Fruit fly (Drosophila melanogaster) whole organism, adult: Measurements from ENCODE around the gene CG18649.

Experiments
- CG11617 ChIP-seq: fragments of 200-800 bp; sonication (Bioruptor generic); optimal IDR thresholded peaks from 2 replicates; lab custom pipeline; 2017; ENCODE audit warnings: mild to moderate bottlenecking, missing biosample characterization, missing genetic modification reagents, missing genetic modification characterization
- CG12768 ChIP-seq: fragments of 200-800 bp; sonication (Bioruptor generic); optimal IDR thresholded peaks from 2 replicates; lab custom pipeline; 2017; ENCODE audit warnings: missing biosample characterization, missing genetic modification characterization, mild to moderate bottlenecking, moderate library complexity, missing genetic modification reagents
- CG14711 ChIP-seq: fragments of 200-800 bp; sonication (Bioruptor generic); optimal IDR thresholded peaks from 2 replicates; lab custom pipeline; 2018; ENCODE audit warnings: missing biosample characterization, mild to moderate bottlenecking, missing genetic modification characterization, moderate library complexity
- CG1620 ChIP-seq: fragments of 200-800 bp; sonication (Bioruptor generic); optimal IDR thresholded peaks from 2 replicates; lab custom pipeline; 2016; ENCODE audit warnings: missing biosample characterization, missing genetic modification characterization
- CG33017 ChIP-seq: fragments of 200-800 bp; sonication (Bioruptor generic); optimal IDR thresholded peaks from 2 replicates; lab custom pipeline; 2018; ENCODE audit warnings: missing biosample characterization, mild to moderate bottlenecking, missing genetic modification characterization, moderate library complexity
- CG5204 ChIP-seq: fragments of 200-800 bp; sonication (Bioruptor generic); optimal IDR thresholded peaks from 2 replicates; lab custom pipeline; 2016; ENCODE audit warnings: missing biosample characterization, missing genetic modification characterization
- CG7045 ChIP-seq: fragments of 200-800 bp; sonication (Bioruptor generic); optimal IDR thresholded peaks from 2 replicates; lab custom pipeline; 2017; ENCODE audit warnings: missing biosample characterization, mild to moderate bottlenecking, missing genetic modification characterization
- CG7101 ChIP-seq: fragments of 200-800 bp; sonication (Bioruptor generic); optimal IDR thresholded peaks from 2 replicates; lab custom pipeline; 2018; ENCODE audit warnings: missing biosample characterization, mild to moderate bottlenecking, missing genetic modification characterization, moderate library complexity
- Clk ChIP-seq: fragments of 200-800 bp; sonication (Bioruptor generic); optimal IDR thresholded peaks from 2 replicates; lab custom pipeline; 2017; ENCODE audit warnings: missing biosample characterization, missing genetic modification characterization
- Crg-1 ChIP-seq: fragments of 200-800 bp; sonication (Bioruptor generic); optimal IDR thresholded peaks from 2 replicates; lab custom pipeline; 2016; ENCODE audit warnings: missing biosample characterization, missing genetic modification characterization
- Hr96 ChIP-seq: fragments of 200-800 bp; sonication (Bioruptor generic); optimal IDR thresholded peaks from 2 replicates; lab custom pipeline; 2016; ENCODE audit warnings: missing biosample characterization, missing genetic modification characterization
- Mnt ChIP-seq: fragments of 200-800 bp; sonication (Bioruptor generic); optimal IDR thresholded peaks from 2 replicates; lab custom pipeline; 2016; ENCODE audit warnings: missing biosample characterization, mild to moderate bottlenecking, missing genetic modification characterization
- bab1 ChIP-seq: fragments of 200-800 bp; sonication (Bioruptor generic); optimal IDR thresholded peaks from 3 replicates; lab custom pipeline; 2019; ENCODE audit warnings: missing biosample characterization, mild to moderate bottlenecking, missing genetic modification characterization, moderate library complexity
- cic ChIP-seq: fragments of 200-800 bp; sonication (Bioruptor generic); optimal IDR thresholded peaks from 2 replicates; lab custom pipeline; 2017; ENCODE audit warnings: missing biosample characterization, mild to moderate bottlenecking, missing genetic modification characterization, moderate library complexity
- cnc ChIP-seq, 2 experiments: fragments of >200 bp; optimal IDR thresholded peaks; 2 replicates each; lab custom pipeline; 2017
- kay ChIP-seq: fragments of 200-800 bp; sonication (Bioruptor generic); peaks from one replicate; lab custom pipeline; 2016; ENCODE audit warnings: missing biosample characterization, missing genetic modification characterization, borderline replicate concordance
- ovo ChIP-seq: fragments of 200-800 bp; sonication (Bioruptor generic); optimal IDR thresholded peaks from 2 replicates; lab custom pipeline; 2016; ENCODE audit warnings: missing biosample characterization, missing genetic modification characterization
- pad ChIP-seq: fragments of 200-800 bp; sonication (Bioruptor generic); optimal IDR thresholded peaks from 3 replicates; lab custom pipeline; 2017; ENCODE audit warnings: missing biosample characterization, missing genetic modification characterization, mild to moderate bottlenecking, moderate library complexity, missing genetic modification reagents
- tj ChIP-seq: fragments of 200-800 bp; sonication (Bioruptor generic); optimal IDR thresholded peaks from 3 replicates; lab custom pipeline; 2017; ENCODE audit warnings: missing biosample characterization, mild to moderate bottlenecking, missing genetic modification characterization, moderate library complexity
- toe ChIP-seq: fragments of 200-800 bp; sonication (Bioruptor generic); optimal IDR thresholded peaks from 2 replicates; lab custom pipeline; 2016; ENCODE audit warnings: missing biosample characterization, missing genetic modification characterization

Gene CG18649

DNA sequence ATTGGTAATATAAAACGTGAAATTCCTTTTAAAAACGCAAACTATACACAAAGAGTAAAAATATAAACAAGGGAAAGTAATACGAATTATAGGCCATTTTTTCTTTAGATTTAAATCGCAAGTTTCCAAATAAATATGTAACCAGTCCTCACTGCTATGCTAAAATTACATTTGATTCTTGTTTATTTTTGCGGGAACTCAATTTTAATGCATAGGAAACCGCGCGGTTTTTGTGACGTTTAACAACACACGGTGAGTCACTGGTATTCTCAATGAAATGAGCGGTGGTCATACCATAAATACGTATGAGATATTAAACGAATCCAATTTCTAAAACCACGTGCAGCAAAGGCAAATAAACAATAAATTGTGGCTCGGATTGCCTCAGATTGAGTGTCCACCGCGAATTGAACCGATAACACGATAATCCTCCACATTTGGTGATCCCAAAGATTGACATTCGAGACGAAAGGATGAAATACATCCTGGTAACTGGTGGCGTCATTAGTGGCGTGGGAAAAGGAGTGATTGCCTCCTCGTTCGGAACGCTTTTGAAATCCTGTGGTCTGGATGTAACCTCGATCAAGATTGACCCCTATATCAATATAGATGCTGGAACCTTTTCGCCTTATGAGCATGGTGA, 44.1 kb upstream of the CG18649 start, which contains the start of gene Ctps:
TSS of gene Ctps (plus strand) at position 37 of the 643 bp plus-strand sequence.
- TF ChIP-seq CG7101, result peak; percentile 34
- TF ChIP-seq pad, result no peak
- TF ChIP-seq CG7045, result no peak
- TF ChIP-seq kay (GFP tag; lab: Kevin White, UChicago), result peak; percentile 95
- TF ChIP-seq toe (GFP tag; lab: Kevin White, UChicago), result no peak
- no peak for TF ChIP-seq cic (GFP tag; lab: Kevin White, UChicago)
- no peak for TF ChIP-seq Clk
- TF ChIP-seq CG1620 (GFP tag; lab: Kevin White, UChicago), result no peak
- peak; percentile 16 for TF ChIP-seq CG12768 (GFP tag; lab: Kevin White, UChicago)
- TF ChIP-seq Mnt (GFP tag; lab: Kevin White, UChicago), result peak; percentile 61
- no peak for TF ChIP-seq Hr96 (GFP tag; lab: Kevin White, UChicago)
- no peak for TF ChIP-seq CG33017 (tag; lab: Kevin White, UChicago)
- peak; percentile 51 for TF ChIP-seq bab1 (GFP tag; lab: Kevin White, UChicago)
- no peak for TF ChIP-seq CG14711 (tag; lab: Kevin White, UChicago)
- no peak for TF ChIP-seq cnc (optimal IDR thresholded peaks at IDR 0.05; lab: Kevin White, UChicago)
- no peak for TF ChIP-seq ovo (GFP tag; lab: Kevin White, UChicago)
- TF ChIP-seq Crg-1 (GFP tag; lab: Kevin White, UChicago), result no peak
- no peak for TF ChIP-seq tj

- TF ChIP-seq ovo (GFP tag; lab: Kevin White, UChicago) (peak; percentile 37), CG12768 (GFP tag; lab: Kevin White, UChicago) (peak; percentile 54), CG1620 (GFP tag; lab: Kevin White, UChicago) (no peak), Crg-1 (GFP tag; lab: Kevin White, UChicago) (peak; percentile 31), kay (GFP tag; lab: Kevin White, UChicago) (peak; percentile 81), CG33017 (tag; lab: Kevin White, UChicago) (no peak), cic (GFP tag; lab: Kevin White, UChicago) (no peak), pad (peak; percentile 64), tj (peak; percentile 34), Mnt (GFP tag; lab: Kevin White, UChicago) (peak; percentile 61), CG7101 (peak; percentile 58), CG14711 (tag; lab: Kevin White, UChicago) (peak; percentile 60), CG5204 (GFP tag; lab: Kevin White, UChicago) (no peak), CG7045 (peak; percentile 36), bab1 (GFP tag; lab: Kevin White, UChicago) (peak; percentile 58), CG11617 (GFP tag; lab: Kevin White, UChicago) (peak; percentile 57)
Observed at dm6 chr3L:15094589-15095288, 40.8 kb upstream of the CG18649 start, which contains the start of the genes sstn, Plp and GlyRS. Gene sstn, minus strand, starts transcription at chr3L:15094719. Gene Plp, minus strand, starts transcription at chr3L:15094724. Gene GlyRS, plus strand, starts transcription at chr3L:15095142.

dm6 chr3L:15093929-15094588, 40.1 kb upstream of the CG18649 start:
- TF ChIP-seq Hr96 (GFP tag; lab: Kevin White, UChicago) (no peak), CG12768 (GFP tag; lab: Kevin White, UChicago) (peak; percentile 8), pad (no peak), Clk (no peak), CG5204 (GFP tag; lab: Kevin White, UChicago) (no peak), CG7045 (no peak), Mnt (GFP tag; lab: Kevin White, UChicago) (no peak), kay (GFP tag; lab: Kevin White, UChicago) (peak; percentile 44), bab1 (GFP tag; lab: Kevin White, UChicago) (peak; percentile 29), toe (GFP tag; lab: Kevin White, UChicago) (no peak), ovo (GFP tag; lab: Kevin White, UChicago) (peak; percentile 65)

DNA sequence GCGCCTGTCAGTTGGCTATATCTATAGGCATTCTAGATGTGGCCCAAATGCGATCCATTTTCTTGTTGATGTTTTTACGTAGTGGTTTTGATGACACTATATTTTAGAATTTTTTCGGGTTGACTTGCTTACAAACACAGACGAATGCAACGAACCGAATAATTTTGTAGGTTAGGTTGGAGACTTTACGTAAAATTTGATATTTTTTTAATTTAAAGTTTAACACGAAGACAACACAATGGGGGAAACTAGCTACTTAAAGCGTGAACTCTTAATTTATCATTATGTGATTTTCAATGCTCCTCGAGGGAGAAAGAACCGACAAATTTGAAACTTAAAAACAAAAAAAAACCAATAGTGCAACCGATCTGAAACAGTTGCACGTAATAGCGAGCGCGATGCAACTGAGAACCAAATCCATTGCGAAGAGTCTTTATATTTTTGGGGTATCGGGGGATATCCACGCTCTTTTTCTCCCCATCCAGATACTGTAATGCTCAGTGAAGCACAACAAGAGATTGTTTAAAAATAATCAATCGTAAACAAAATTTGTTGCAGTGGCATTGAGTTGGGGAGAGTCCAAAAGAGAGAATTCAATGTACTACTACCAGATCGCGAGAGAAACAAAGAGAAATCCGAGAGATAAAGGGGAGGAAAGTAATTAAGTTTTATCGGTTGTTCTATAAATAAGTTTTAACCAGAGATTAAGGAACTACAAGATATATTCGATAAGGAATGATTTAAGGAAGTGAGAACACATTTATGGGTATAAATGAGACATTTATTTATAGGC, 36.1 kb upstream of the CG18649 start:
- TF ChIP-seq cnc (optimal IDR thresholded peaks at IDR 0.05; lab: Kevin White, UChicago), result no peak
- no peak for TF ChIP-seq Crg-1 (GFP tag; lab: Kevin White, UChicago)
- no peak for TF ChIP-seq tj

DNA sequence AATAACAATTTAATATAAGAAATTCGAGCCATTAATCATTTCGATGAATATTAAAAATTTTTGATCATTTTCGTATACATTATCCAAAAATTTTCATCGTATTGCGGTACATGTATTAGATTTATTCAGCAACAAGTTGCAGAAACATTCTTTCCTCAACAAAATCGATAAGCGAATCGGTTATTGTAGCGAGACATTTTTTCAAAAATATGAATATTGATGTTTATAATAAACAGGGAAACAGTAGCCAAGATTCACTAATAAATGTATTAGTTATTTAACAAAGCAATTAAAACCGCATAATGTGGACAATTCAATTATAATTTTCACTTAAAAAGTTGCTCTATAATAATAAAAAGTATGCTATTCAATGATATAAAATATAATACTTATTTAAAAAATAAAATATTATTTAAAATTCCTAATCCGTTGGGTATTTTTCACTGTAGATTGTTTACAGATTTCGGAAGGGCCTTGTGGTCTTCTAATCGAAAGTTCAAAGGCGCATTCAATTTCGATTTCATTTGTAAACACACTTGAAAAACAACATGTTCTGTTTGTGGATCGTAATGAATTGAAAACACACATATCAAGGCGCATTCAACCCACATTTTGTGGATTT, 35.3 kb upstream of the CG18649 start:
- no peak for TF ChIP-seq CG11617 (GFP tag; lab: Kevin White, UChicago)
- TF ChIP-seq cic (GFP tag; lab: Kevin White, UChicago), result no peak
- TF ChIP-seq ovo (GFP tag; lab: Kevin White, UChicago), result no peak
- no peak for TF ChIP-seq Hr96 (GFP tag; lab: Kevin White, UChicago)
- no peak for TF ChIP-seq tj
